Worm (Caenorhabditis elegans) whole organism, L4 larva: ENCODE results near the gene F08D12.12.

Experiments
- D1046.2 ChIP-seq: fragments of 200-800 bp; sonication (Bioruptor generic); IDR thresholded peaks from 2 replicates; pipeline ENCODE4 v1.3.6; 2022; ENCODE audit warnings: missing genetic modification characterization, missing compliant biosample characterization
- F26F4.8 ChIP-seq: fragments of 200-800 bp; sonication (Bioruptor generic); conservative IDR thresholded peaks from 2 replicates; pipeline ENCODE4 v1.3.6; 2022; ENCODE audit warnings: missing genetic modification characterization, missing compliant biosample characterization
- F44E2.7 ChIP-seq: fragments of 200-800 bp; sonication (Bioruptor generic); IDR thresholded peaks from 2 replicates; pipeline ENCODE4 v2.1.2; 2022; ENCODE audit warnings: missing genetic modification characterization, missing compliant biosample characterization
- F49E8.2 ChIP-seq: sonication (generic microtip); optimal IDR thresholded peaks from 2 replicates; lab custom pipeline; 2016; ENCODE audit warnings: missing compliant biosample characterization, mild to moderate bottlenecking, missing genetic modification characterization, borderline replicate concordance
- T20F7.1 ChIP-seq: fragments of 200-800 bp; sonication (Bioruptor generic); optimal IDR thresholded peaks from 2 replicates; lab custom pipeline; 2018; ENCODE audit warnings: mild to moderate bottlenecking, missing genetic modification characterization, missing compliant biosample characterization
- T26A8.4 ChIP-seq: fragments of 200-800 bp; sonication (Bioruptor generic); IDR thresholded peaks from 2 replicates; pipeline ENCODE4 v1.3.6; 2022; ENCODE audit warnings: missing genetic modification characterization, missing compliant biosample characterization
- Y105C5A.15 ChIP-seq: fragments of 200-800 bp; sonication (Bioruptor generic); IDR thresholded peaks from 2 replicates; pipeline ENCODE4 v1.3.6; 2022; ENCODE audit warnings: missing genetic modification characterization, missing compliant biosample characterization
- Y48G9A.11 ChIP-seq: fragments of 200-800 bp; sonication (Bioruptor generic); IDR thresholded peaks from 2 replicates; pipeline ENCODE4 v1.3.6; 2022; ENCODE audit warnings: missing genetic modification reagents, missing genetic modification characterization, missing compliant biosample characterization
- ZK337.2 ChIP-seq: fragments of 200-800 bp; sonication (Bioruptor generic); IDR thresholded peaks from 2 replicates; pipeline ENCODE4 v1.3.6; 2022; ENCODE audit warnings: missing genetic modification reagents, missing genetic modification characterization, missing compliant biosample characterization
- ZK546.5 ChIP-seq, 2 experiments: sonication (generic microtip); optimal IDR thresholded peaks; 2 replicates each; lab custom pipeline; 2017; ENCODE audit warnings: missing biosample characterization in 2 of 2, missing genetic modification characterization in 2 of 2
- aly-2 ChIP-seq: sonication (generic microtip); optimal IDR thresholded peaks from 2 replicates; lab custom pipeline; 2018; ENCODE audit warnings: missing biosample characterization, missing genetic modification characterization
- attf-4 ChIP-seq: sonication (generic microtip); optimal IDR thresholded peaks from 3 replicates; lab custom pipeline; 2017; ENCODE audit warnings: missing biosample characterization, missing genetic modification characterization
- ceh-62 ChIP-seq: sonication (generic microtip); optimal IDR thresholded peaks from 2 replicates; lab custom pipeline; 2017; ENCODE audit warnings: missing biosample characterization, missing genetic modification characterization
- ceh-82 ChIP-seq: sonication (generic microtip); optimal IDR thresholded peaks from 2 replicates; lab custom pipeline; 2017; ENCODE audit warnings: missing biosample characterization, missing genetic modification characterization
- ces-1 ChIP-seq: fragments of 150-350 bp; sonication (generic microtip); optimal IDR thresholded peaks from 4 replicates; lab custom pipeline; 2014; ENCODE audit warnings: missing biosample characterization, missing genetic modification reagents, missing genetic modification characterization
- daf-19 ChIP-seq: fragments of 200-800 bp; sonication (Bioruptor generic); conservative IDR thresholded peaks from 2 replicates; pipeline ENCODE4 v1.3.6; 2022; ENCODE audit warnings: missing genetic modification characterization, missing compliant biosample characterization
- daf-8 ChIP-seq: fragments of 200-800 bp; sonication (Bioruptor generic); IDR thresholded peaks from 2 replicates; pipeline ENCODE4 v1.3.6; 2022; ENCODE audit warnings: missing genetic modification characterization, missing compliant biosample characterization
- dmd-8 ChIP-seq: fragments of 200-800 bp; sonication (Bioruptor generic); IDR thresholded peaks from 2 replicates; pipeline ENCODE4 v1.3.6; 2022; ENCODE audit warnings: missing genetic modification characterization, missing compliant biosample characterization
- dmd-9 ChIP-seq: fragments of 200-800 bp; sonication (Bioruptor generic); IDR thresholded peaks from 2 replicates; pipeline ENCODE4 v1.3.6; 2022; ENCODE audit warnings: missing genetic modification reagents, missing genetic modification characterization, missing compliant biosample characterization
- dpl-1 ChIP-seq: fragments of 150-350 bp; optimal IDR thresholded peaks from 2 replicates; lab custom pipeline; 2014; ENCODE audit warnings: missing biosample characterization, missing genetic modification reagents, missing genetic modification characterization
- duxl-1 ChIP-seq: sonication (generic microtip); optimal IDR thresholded peaks from 2 replicates; lab custom pipeline; 2016; ENCODE audit warnings: mild to moderate bottlenecking, missing genetic modification characterization, moderate library complexity, missing compliant biosample characterization; ENCODE audit not compliant: poor library complexity
- egl-27 ChIP-seq: sonication (generic microtip); optimal IDR thresholded peaks from 3 replicates; lab custom pipeline; 2017; ENCODE audit warnings: missing biosample characterization, missing genetic modification reagents, missing genetic modification characterization
- fkh-10 ChIP-seq: fragments of 150-350 bp; optimal IDR thresholded peaks from 2 replicates; lab custom pipeline; 2014; ENCODE audit warnings: missing biosample characterization, missing genetic modification reagents, missing genetic modification characterization
- hlh-30 ChIP-seq: sonication (generic microtip); optimal IDR thresholded peaks from 2 replicates; lab custom pipeline; 2017; ENCODE audit warnings: antibody characterized with exemption, mild to moderate bottlenecking, missing genetic modification characterization, missing compliant biosample characterization; ENCODE audit not compliant: insufficient read depth
- lim-7 ChIP-seq: fragments of 200-800 bp; sonication (Bioruptor generic); IDR thresholded peaks from 2 replicates; pipeline ENCODE4 v1.3.6; 2022; ENCODE audit warnings: missing genetic modification characterization, missing compliant biosample characterization
- lin-1 ChIP-seq: fragments of 200-800 bp; sonication (Bioruptor generic); IDR thresholded peaks from 2 replicates; pipeline ENCODE4 v1.3.6; 2022; ENCODE audit warnings: missing genetic modification reagents, missing genetic modification characterization, missing compliant biosample characterization
- lin-15B ChIP-seq: fragments of 150-350 bp; sonication (generic microtip); optimal IDR thresholded peaks from 3 replicates; lab custom pipeline; 2014; ENCODE audit warnings: missing biosample characterization, missing genetic modification characterization
- lin-39 ChIP-seq: fragments of 150-350 bp; optimal IDR thresholded peaks from 2 replicates; lab custom pipeline; 2014; ENCODE audit warnings: missing biosample characterization, missing genetic modification reagents, missing genetic modification characterization
- lsy-2 ChIP-seq, 2 experiments: fragments of 150-350 bp in 1 of 2; sonication (generic microtip) in 1 of 2; optimal IDR thresholded peaks; 2 replicates each; lab custom pipeline; 2014 to 2017; ENCODE audit warnings: missing biosample characterization in 2 of 2, missing genetic modification characterization in 2 of 2
- madf-5 ChIP-seq, 2 experiments: fragments of 200-800 bp; sonication (Bioruptor generic); IDR thresholded peaks; 2 replicates each; pipeline ENCODE4 v1.3.6; 2022; ENCODE audit warnings: missing compliant biosample characterization in 2 of 2, missing genetic modification characterization in 2 of 2
- mdl-1 ChIP-seq, 2 experiments: fragments of 150-350 bp in 1 of 2; sonication (generic microtip) in 1 of 2; optimal IDR thresholded peaks; 2 replicates each; lab custom pipeline; 2014 to 2017; ENCODE audit warnings: missing biosample characterization in 2 of 2, missing genetic modification characterization in 2 of 2
- mdt-29 ChIP-seq: fragments of 200-800 bp; sonication (Bioruptor generic); IDR thresholded peaks from 2 replicates; pipeline ENCODE4 v1.3.6; 2022; ENCODE audit warnings: missing genetic modification reagents, missing genetic modification characterization, missing compliant biosample characterization
- mes-2 ChIP-seq: sonication (generic microtip); optimal IDR thresholded peaks from 2 replicates; lab custom pipeline; 2016; ENCODE audit warnings: missing genotype, mild to moderate bottlenecking, missing genetic modification characterization, missing compliant biosample characterization; ENCODE audit not compliant: poor library complexity, severe bottlenecking
- mxl-2 ChIP-seq: fragments of 200-800 bp; sonication (Bioruptor generic); conservative IDR thresholded peaks from 2 replicates; pipeline ENCODE4 v1.3.6; 2022; ENCODE audit warnings: missing genetic modification reagents, missing genetic modification characterization, missing compliant biosample characterization
- nhr-10 ChIP-seq: fragments of 150-350 bp; optimal IDR thresholded peaks from 2 replicates; lab custom pipeline; 2014; ENCODE audit warnings: missing biosample characterization, missing genetic modification characterization
- nhr-102 ChIP-seq: sonication (generic microtip); optimal IDR thresholded peaks from 2 replicates; lab custom pipeline; 2016; ENCODE audit warnings: mild to moderate bottlenecking, missing genetic modification characterization, moderate library complexity, missing compliant biosample characterization
- nhr-11 ChIP-seq: fragments of 150-350 bp; optimal IDR thresholded peaks from 2 replicates; lab custom pipeline; 2014; ENCODE audit warnings: missing biosample characterization, missing genetic modification characterization
- nhr-111 ChIP-seq: fragments of 200-800 bp; sonication (Bioruptor generic); optimal IDR thresholded peaks from 2 replicates; lab custom pipeline; 2018; ENCODE audit warnings: mild to moderate bottlenecking, missing genetic modification characterization, missing compliant biosample characterization
- nhr-237 ChIP-seq: sonication (generic microtip); optimal IDR thresholded peaks from 2 replicates; lab custom pipeline; 2017; ENCODE audit warnings: missing biosample characterization, missing genetic modification characterization
- pha-4 ChIP-seq, 2 experiments: fragments of 150-350 bp in 1 of 2; fragments of 200-800 bp in 1 of 2; sonication (Bioruptor generic) in 1 of 2; IDR thresholded peaks in 1 of 2; optimal IDR thresholded peaks in 1 of 2; 2 replicates each; pipeline versions ENCODE4 v1.3.6 to Lab custom; 2014 to 2022; ENCODE audit warnings: missing genetic modification characterization in 2 of 2, missing genetic modification reagents in 2 of 2, missing biosample characterization in 1 of 2, missing compliant biosample characterization in 1 of 2
- rbr-2 ChIP-seq: sonication (generic microtip); optimal IDR thresholded peaks from 2 replicates; lab custom pipeline; 2016; ENCODE audit warnings: missing genotype, missing genetic modification characterization, missing compliant biosample characterization
- sdz-12 ChIP-seq: fragments of 200-800 bp; sonication (Bioruptor generic); optimal IDR thresholded peaks from 2 replicates; lab custom pipeline; 2018; ENCODE audit warnings: mild to moderate bottlenecking, missing genetic modification characterization, missing compliant biosample characterization
- set-16 ChIP-seq: fragments of 200-800 bp; sonication (Bioruptor generic); IDR thresholded peaks from 2 replicates; pipeline ENCODE4 v1.3.6; 2022; ENCODE audit warnings: missing genetic modification reagents, missing genetic modification characterization, missing compliant biosample characterization
- snpc-1.2 ChIP-seq: fragments of 200-800 bp; sonication (Bioruptor generic); IDR thresholded peaks from 2 replicates; pipeline ENCODE4 v1.3.6; 2022; ENCODE audit warnings: missing genetic modification reagents, missing genetic modification characterization, missing compliant biosample characterization
- snpc-4 ChIP-seq: fragments of 150-350 bp; optimal IDR thresholded peaks from 2 replicates; lab custom pipeline; 2014; ENCODE audit warnings: missing biosample characterization, missing genetic modification characterization
- tra-1 ChIP-seq: fragments of 200-800 bp; sonication (Bioruptor generic); IDR thresholded peaks from 2 replicates; pipeline ENCODE4 v1.3.6; 2022; ENCODE audit warnings: missing genetic modification reagents, missing genetic modification characterization, missing compliant biosample characterization
- unc-39 ChIP-seq: sonication (generic microtip); optimal IDR thresholded peaks from 2 replicates; lab custom pipeline; 2017; ENCODE audit warnings: missing biosample characterization, missing genetic modification characterization
- unc-62 ChIP-seq, 3 experiments: fragments of 150-350 bp in 1 of 3; sonication (generic microtip); optimal IDR thresholded peaks in 2 of 3; peaks in 1 of 3; 1 replicate in 1 of 3; 2 replicates in 2 of 3; lab custom pipeline; 2014 to 2017; ENCODE audit warnings: missing biosample characterization in 3 of 3, missing genetic modification characterization in 3 of 3, missing genetic modification reagents in 3 of 3, missing genotype in 1 of 3
- vab-7 ChIP-seq: fragments of 200-800 bp; sonication (Bioruptor generic); IDR thresholded peaks from 2 replicates; pipeline ENCODE4 v1.3.6; 2022; ENCODE audit warnings: missing genetic modification reagents, missing genetic modification characterization, missing compliant biosample characterization
- zag-1 ChIP-seq: fragments of 150-350 bp; optimal IDR thresholded peaks from 2 replicates; lab custom pipeline; 2014; ENCODE audit warnings: missing biosample characterization, missing genetic modification characterization
- ztf-7 ChIP-seq: fragments of 150-350 bp; optimal IDR thresholded peaks from 2 replicates; lab custom pipeline; 2014; ENCODE audit warnings: missing biosample characterization, missing genetic modification characterization

The F08D12.12 gene

ce11 chrII:2752536-2752935, 34.3 kb downstream of the F08D12.12 start, which contains the start of gene F29A7.6 (continued):
- TF ChIP-seq pha-4 (GFP tag; IDR thresholded peaks at IDR 0.05; lab: Robert Waterston, UW) (no peak), pha-4 (tag; optimal IDR thresholded peaks at IDR 0.05; lab: Kevin White, UChicago) (no peak), lin-39 (tag; lab: Kevin White, UChicago) (no peak), F49E8.2 (tag; lab: Kevin White, UChicago) (peak; percentile 10), mxl-2 (GFP tag; lab: Robert Waterston, UW) (no peak), D1046.2 (GFP tag; lab: Robert Waterston, UW) (no peak), ZK546.5 (tag; optimal IDR thresholded peaks at IDR 0.05; lab: Kevin White, UChicago) (no peak), egl-27 (tag; lab: Kevin White, UChicago) (no peak), nhr-11 (tag; lab: Kevin White, UChicago) (peak; percentile 10), set-16 (no peak), unc-39 (tag; lab: Kevin White, UChicago) (no peak), T26A8.4 (GFP tag; lab: Robert Waterston, UW) (no peak), dmd-9 (GFP tag; lab: Robert Waterston, UW) (0 out of 2 replicates have a peak, but pooled peaks have one; percentile 26), nhr-111 (GFP tag; lab: Kevin White, UChicago) (no peak), lin-1 (GFP tag; lab: Robert Waterston, UW) (no peak), daf-19 (GFP tag; lab: Robert Waterston, UW) (no peak), F26F4.8 (no peak), daf-8 (GFP tag; lab: Robert Waterston, UW) (no peak), fkh-10 (GFP tag; lab: Kevin White, UChicago) (no peak), ztf-7 (no peak), attf-4 (tag; lab: Kevin White, UChicago) (no peak), nhr-237 (tag; lab: Kevin White, UChicago) (no peak), ceh-82 (no peak), sdz-12 (GFP tag; lab: Kevin White, UChicago) (no peak), ces-1 (no peak), nhr-102 (tag; lab: Kevin White, UChicago) (no peak), aly-2 (tag; lab: Kevin White, UChicago) (no peak), madf-5 (GFP tag; IDR thresholded peaks at IDR 0.05; lab: Robert Waterston, UW) (no peak), T20F7.1 (GFP tag; lab: Kevin White, UChicago) (no peak), Y105C5A.15 (GFP tag; lab: Robert Waterston, UW) (no peak), dmd-8 (GFP tag; lab: Robert Waterston, UW) (no peak), lim-7 (no peak), lsy-2 (tag; optimal IDR thresholded peaks at IDR 0.05; lab: Kevin White, UChicago) (no peak), F44E2.7 (GFP tag; lab: Robert Waterston, UW) (no peak), nhr-10 (no peak), unc-62 (GFP tag; optimal IDR thresholded peaks at IDR 0.05 in 1 of 2; lab: Kevin White, UChicago) (no peak), unc-62 (tag; optimal IDR thresholded peaks at IDR 0.05; lab: Kevin White, UChicago) (no peak), tra-1 (0 out of 2 replicates have a peak, but pooled peaks have one; percentile 6), mes-2 (tag; lab: Kevin White, UChicago) (peak; percentile 97), mdt-29 (GFP tag; lab: Robert Waterston, UW) (no peak), snpc-4 (tag; lab: Kevin White, UChicago) (no peak), ceh-62 (tag; lab: Kevin White, UChicago) (no peak), dpl-1 (GFP tag; lab: Kevin White, UChicago) (peak; percentile 56), Y48G9A.11 (GFP tag; lab: Robert Waterston, UW) (no peak), zag-1 (tag; lab: Kevin White, UChicago) (no peak), duxl-1 (no peak), ZK337.2 (peak; percentile 67; the same call in 1 of the 2 replicates), hlh-30 (no peak), rbr-2 (tag; lab: Kevin White, UChicago) (peak; percentile 49), mdl-1 (tag; optimal IDR thresholded peaks at IDR 0.05; lab: Kevin White, UChicago) (no peak), lin-15B (no peak), vab-7 (GFP tag; lab: Robert Waterston, UW) (no peak), snpc-1.2 (no peak)
